Fruit fly (Drosophila melanogaster): ENCODE data around the gene GMF.

The GMF gene

dm6 chr2L:16284306-16285299 is 18.2 kb downstream of the GMF start (continued):
- TF ChIP-seq lov (optimal IDR thresholded peaks at IDR 0.05) = no peak
- TF ChIP-seq lov (GFP tag; IDR thresholded peaks at IDR 0.05) = no peak
- TF ChIP-seq Sox100B (GFP tag; optimal IDR thresholded peaks at IDR 0.05) = peak; percentile 25
- TF ChIP-seq Doc2 (GFP tag; IDR thresholded peaks at IDR 0.05) = no peak
- TF ChIP-seq grau (tag; optimal IDR thresholded peaks at IDR 0.05) = peak; percentile 45
- TF ChIP-seq CG31365 (tag; optimal IDR thresholded peaks at IDR 0.05) = peak; percentile 47
- TF ChIP-seq CG6272 (GFP tag; IDR thresholded peaks at IDR 0.05) = no peak
- TF ChIP-seq nmo (GFP tag; optimal IDR thresholded peaks at IDR 0.05) = peak; percentile 37
- TF ChIP-seq CG3163 (GFP tag; optimal IDR thresholded peaks at IDR 0.05) = peak; percentile 78
- no peak for TF ChIP-seq Hr39 (optimal IDR thresholded peaks at IDR 0.05)
- peak; percentile 0 for TF ChIP-seq CG1647 (GFP tag; optimal IDR thresholded peaks at IDR 0.05)
- TF ChIP-seq hth (optimal IDR thresholded peaks at IDR 0.05) = no peak
- peak; percentile 94 for TF ChIP-seq sens (GFP tag)
- peak; percentile 56 for TF ChIP-seq CG12391 (tag; optimal IDR thresholded peaks at IDR 0.05)
- no peak for TF ChIP-seq CG14050 (GFP tag; IDR thresholded peaks at IDR 0.05)
- TF ChIP-seq grn (GFP tag; optimal IDR thresholded peaks at IDR 0.05) = no peak
- no peak for TF ChIP-seq ttk (GFP tag; IDR thresholded peaks at IDR 0.05)
- TF ChIP-seq E2f2 (GFP tag; IDR thresholded peaks at IDR 0.05) = no peak
- TF ChIP-seq D19A (tag; optimal IDR thresholded peaks at IDR 0.05) = no peak
- TF ChIP-seq D19B (GFP tag; optimal IDR thresholded peaks at IDR 0.05) = peak; percentile 46
- no peak for TF ChIP-seq CG17361 (GFP tag; IDR thresholded peaks at IDR 0.05)
- TF ChIP-seq bcd (GFP tag; optimal IDR thresholded peaks at IDR 0.05) = peak; percentile 23
- TF ChIP-seq CG7839 (tag; optimal IDR thresholded peaks at IDR 0.05) = peak; percentile 59
- TF ChIP-seq Dip3 (GFP tag; optimal IDR thresholded peaks at IDR 0.05) = peak; percentile 49
- TF ChIP-seq CG10274 (GFP tag; optimal IDR thresholded peaks at IDR 0.05) = no peak
- peak; percentile 1 for TF ChIP-seq Nf-YC (tag; optimal IDR thresholded peaks at IDR 0.05)
- peak; percentile 79 for TF ChIP-seq CG12769 (tag; optimal IDR thresholded peaks at IDR 0.05)
- no peak for TF ChIP-seq Drgx (GFP tag; IDR thresholded peaks at IDR 0.05)
- no peak for TF ChIP-seq tin (GFP tag; optimal IDR thresholded peaks at IDR 0.05)
- no peak for TF ChIP-seq B-H2 (GFP tag; optimal IDR thresholded peaks at IDR 0.05)
- peak; percentile 54 for TF ChIP-seq Sox102F (GFP tag; optimal IDR thresholded peaks at IDR 0.05)
- TF ChIP-seq CG32772 (GFP tag; IDR thresholded peaks at IDR 0.05) = no peak
- no peak for TF ChIP-seq CG7372 (GFP tag; IDR thresholded peaks at IDR 0.05)
- peak; percentile 59 for TF ChIP-seq Dek (tag; optimal IDR thresholded peaks at IDR 0.05)
- peak; percentile 85 for TF ChIP-seq lab (GFP tag; optimal IDR thresholded peaks at IDR 0.05)
- peak; percentile 96 for TF ChIP-seq Kr (GFP tag; optimal IDR thresholded peaks at IDR 0.05)
- peak; percentile 30 for TF ChIP-seq CG6854 (GFP tag; optimal IDR thresholded peaks at IDR 0.05)
- no peak for TF ChIP-seq CG4360 (GFP tag; IDR thresholded peaks at IDR 0.05)
- peak; percentile 5 for TF ChIP-seq CG7786 (GFP tag; optimal IDR thresholded peaks at IDR 0.05)
- TF ChIP-seq cad (GFP tag; optimal IDR thresholded peaks at IDR 0.05) = peak; percentile 28
- no peak for TF ChIP-seq crol (GFP tag; IDR thresholded peaks at IDR 0.05)
- no peak for TF ChIP-seq Poxn (GFP tag; IDR thresholded peaks at IDR 0.05)
- TF ChIP-seq dimm (GFP tag; IDR thresholded peaks at IDR 0.05) = no peak
- no peak for TF ChIP-seq CG15479 (GFP tag; optimal IDR thresholded peaks at IDR 0.05)
- TF ChIP-seq CG13775 (GFP tag; optimal IDR thresholded peaks at IDR 0.05) = peak; percentile 61
- TF ChIP-seq hkb (optimal IDR thresholded peaks at IDR 0.05) = no peak
- TF ChIP-seq hkb (GFP tag; IDR thresholded peaks at IDR 0.05) = no peak
- TF ChIP-seq dmrt11E (tag; optimal IDR thresholded peaks at IDR 0.05) = no peak
- peak; percentile 37 for TF ChIP-seq Bteb2 (GFP tag; optimal IDR thresholded peaks at IDR 0.05)
- no peak for TF ChIP-seq CG9932 (GFP tag; IDR thresholded peaks at IDR 0.05)
- no peak for TF ChIP-seq Hey (tag; optimal IDR thresholded peaks at IDR 0.05)

Measured in whole organism, embryonic.